Worm (Caenorhabditis elegans) whole organism, midembryonic: ENCODE data around the gene nifk-1.
"Not testable (repeated sequence)": the region's sequence is repeated elsewhere in the genome, so short reads cannot be mapped to it uniquely, and the experiment has no call there.

Experiments
- flt-1 ChIP-seq: fragments of 200-800 bp; sonication (Bioruptor generic); IDR thresholded peaks from 2 replicates; pipeline ENCODE4 v1.3.6; 2022; ENCODE audit warnings: missing genetic modification characterization, missing compliant biosample characterization
- ref-1 ChIP-seq: fragments of 200-800 bp; sonication (Bioruptor generic); conservative IDR thresholded peaks from 2 replicates; pipeline ENCODE4 v1.3.6; 2022; ENCODE audit warnings: missing genetic modification reagents, missing genetic modification characterization, missing compliant biosample characterization
- tab-1 ChIP-seq: fragments of 200-800 bp; sonication (Bioruptor generic); IDR thresholded peaks from 2 replicates; pipeline ENCODE4 v1.3.6; 2022; ENCODE audit warnings: missing genetic modification characterization, missing compliant biosample characterization
- ztf-23 ChIP-seq: fragments of 200-800 bp; sonication (Bioruptor generic); IDR thresholded peaks from 2 replicates; pipeline ENCODE4 v1.3.6; 2022; ENCODE audit warnings: missing genetic modification reagents, missing genetic modification characterization, missing compliant biosample characterization

DNA sequence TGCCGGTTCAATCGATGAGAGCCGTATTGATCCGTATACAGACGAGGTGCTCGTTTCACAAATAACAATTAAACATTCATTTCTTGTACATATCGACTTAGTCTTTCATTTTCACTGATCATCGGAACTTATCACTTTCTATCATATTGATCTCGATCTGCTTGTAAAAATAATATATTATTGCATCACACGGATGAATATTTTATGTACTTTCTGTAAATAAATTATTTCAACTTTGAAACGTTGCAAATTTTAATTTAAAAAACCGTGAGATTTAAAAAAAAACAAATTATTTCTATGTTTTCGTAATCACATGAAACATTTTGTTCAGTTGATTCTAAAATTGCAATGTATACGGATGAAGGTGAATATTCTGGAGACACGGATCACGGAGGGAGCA is 49.5 kb upstream of the nifk-1 start, which contains the start of gene twk-6:
- TF ChIP-seq flt-1 (GFP tag; lab: Robert Waterston, UW); ztf-23 (GFP tag; lab: Robert Waterston, UW); ref-1 (GFP tag; lab: Robert Waterston, UW); tab-1: not testable (repeated sequence)
